Fruit fly (Drosophila melanogaster) whole organism, adult: Measurements from ENCODE around the gene CG5623.

ENCODE experiments used
- CG11617 ChIP-seq: fragments of 200-800 bp; sonication (Bioruptor generic); optimal IDR thresholded peaks from 2 replicates; lab custom pipeline; 2017; ENCODE audit warnings: mild to moderate bottlenecking, missing biosample characterization, missing genetic modification reagents, missing genetic modification characterization
- CG12768 ChIP-seq: fragments of 200-800 bp; sonication (Bioruptor generic); optimal IDR thresholded peaks from 2 replicates; lab custom pipeline; 2017; ENCODE audit warnings: missing biosample characterization, missing genetic modification characterization, mild to moderate bottlenecking, moderate library complexity, missing genetic modification reagents
- CG14711 ChIP-seq: fragments of 200-800 bp; sonication (Bioruptor generic); optimal IDR thresholded peaks from 2 replicates; lab custom pipeline; 2018; ENCODE audit warnings: missing biosample characterization, mild to moderate bottlenecking, missing genetic modification characterization, moderate library complexity
- CG1620 ChIP-seq: fragments of 200-800 bp; sonication (Bioruptor generic); optimal IDR thresholded peaks from 2 replicates; lab custom pipeline; 2016; ENCODE audit warnings: missing biosample characterization, missing genetic modification characterization
- CG33017 ChIP-seq: fragments of 200-800 bp; sonication (Bioruptor generic); optimal IDR thresholded peaks from 2 replicates; lab custom pipeline; 2018; ENCODE audit warnings: missing biosample characterization, mild to moderate bottlenecking, missing genetic modification characterization, moderate library complexity
- CG5204 ChIP-seq: fragments of 200-800 bp; sonication (Bioruptor generic); optimal IDR thresholded peaks from 2 replicates; lab custom pipeline; 2016; ENCODE audit warnings: missing biosample characterization, missing genetic modification characterization
- CG7045 ChIP-seq: fragments of 200-800 bp; sonication (Bioruptor generic); optimal IDR thresholded peaks from 2 replicates; lab custom pipeline; 2017; ENCODE audit warnings: missing biosample characterization, mild to moderate bottlenecking, missing genetic modification characterization
- CG7101 ChIP-seq: fragments of 200-800 bp; sonication (Bioruptor generic); optimal IDR thresholded peaks from 2 replicates; lab custom pipeline; 2018; ENCODE audit warnings: missing biosample characterization, mild to moderate bottlenecking, missing genetic modification characterization, moderate library complexity
- Clk ChIP-seq: fragments of 200-800 bp; sonication (Bioruptor generic); optimal IDR thresholded peaks from 2 replicates; lab custom pipeline; 2017; ENCODE audit warnings: missing biosample characterization, missing genetic modification characterization
- Crg-1 ChIP-seq: fragments of 200-800 bp; sonication (Bioruptor generic); optimal IDR thresholded peaks from 2 replicates; lab custom pipeline; 2016; ENCODE audit warnings: missing biosample characterization, missing genetic modification characterization
- Hr96 ChIP-seq: fragments of 200-800 bp; sonication (Bioruptor generic); optimal IDR thresholded peaks from 2 replicates; lab custom pipeline; 2016; ENCODE audit warnings: missing biosample characterization, missing genetic modification characterization
- Mnt ChIP-seq: fragments of 200-800 bp; sonication (Bioruptor generic); optimal IDR thresholded peaks from 2 replicates; lab custom pipeline; 2016; ENCODE audit warnings: missing biosample characterization, mild to moderate bottlenecking, missing genetic modification characterization
- bab1 ChIP-seq: fragments of 200-800 bp; sonication (Bioruptor generic); optimal IDR thresholded peaks from 3 replicates; lab custom pipeline; 2019; ENCODE audit warnings: missing biosample characterization, mild to moderate bottlenecking, missing genetic modification characterization, moderate library complexity
- cic ChIP-seq: fragments of 200-800 bp; sonication (Bioruptor generic); optimal IDR thresholded peaks from 2 replicates; lab custom pipeline; 2017; ENCODE audit warnings: missing biosample characterization, mild to moderate bottlenecking, missing genetic modification characterization, moderate library complexity
- cnc ChIP-seq, 2 experiments: fragments of >200 bp; optimal IDR thresholded peaks; 2 replicates each; lab custom pipeline; 2017
- kay ChIP-seq: fragments of 200-800 bp; sonication (Bioruptor generic); peaks from one replicate; lab custom pipeline; 2016; ENCODE audit warnings: missing biosample characterization, missing genetic modification characterization, borderline replicate concordance
- ovo ChIP-seq: fragments of 200-800 bp; sonication (Bioruptor generic); optimal IDR thresholded peaks from 2 replicates; lab custom pipeline; 2016; ENCODE audit warnings: missing biosample characterization, missing genetic modification characterization
- pad ChIP-seq: fragments of 200-800 bp; sonication (Bioruptor generic); optimal IDR thresholded peaks from 3 replicates; lab custom pipeline; 2017; ENCODE audit warnings: missing biosample characterization, missing genetic modification characterization, mild to moderate bottlenecking, moderate library complexity, missing genetic modification reagents
- tj ChIP-seq: fragments of 200-800 bp; sonication (Bioruptor generic); optimal IDR thresholded peaks from 3 replicates; lab custom pipeline; 2017; ENCODE audit warnings: missing biosample characterization, mild to moderate bottlenecking, missing genetic modification characterization, moderate library complexity
- toe ChIP-seq: fragments of 200-800 bp; sonication (Bioruptor generic); optimal IDR thresholded peaks from 2 replicates; lab custom pipeline; 2016; ENCODE audit warnings: missing biosample characterization, missing genetic modification characterization

CG5623 gene

dm6 chr3R:15806341-15806740 is 39.1 kb upstream of the CG5623 start:
- TF ChIP-seq CG7101 (tag; lab: Kevin White, UChicago) (no peak), CG11617 (GFP tag; lab: Kevin White, UChicago) (no peak), tj (GFP tag; lab: Kevin White, UChicago) (no peak), ovo (no peak), CG7045 (GFP tag; lab: Kevin White, UChicago) (no peak), CG12768 (GFP tag; lab: Kevin White, UChicago) (no peak), CG14711 (tag; lab: Kevin White, UChicago) (no peak), CG5204 (GFP tag; lab: Kevin White, UChicago) (no peak), CG33017 (tag; lab: Kevin White, UChicago) (no peak), cic (GFP tag; lab: Kevin White, UChicago) (no peak), bab1 (GFP tag; lab: Kevin White, UChicago) (no peak), Clk (GFP tag; lab: Kevin White, UChicago) (no peak), Mnt (GFP tag; lab: Kevin White, UChicago) (no peak), pad (GFP tag; lab: Kevin White, UChicago) (no peak), cnc (optimal IDR thresholded peaks at IDR 0.05; lab: Kevin White, UChicago) (no peak)

- TF ChIP-seq ovo (no peak), CG7101 (tag; lab: Kevin White, UChicago) (no peak), Clk (GFP tag; lab: Kevin White, UChicago) (no peak), CG12768 (GFP tag; lab: Kevin White, UChicago) (no peak), pad (GFP tag; lab: Kevin White, UChicago) (no peak), CG5204 (GFP tag; lab: Kevin White, UChicago) (no peak)
These were observed 37.4 kb upstream of the CG5623 start for dm6 chr3R:15804678-15805077.

DNA sequence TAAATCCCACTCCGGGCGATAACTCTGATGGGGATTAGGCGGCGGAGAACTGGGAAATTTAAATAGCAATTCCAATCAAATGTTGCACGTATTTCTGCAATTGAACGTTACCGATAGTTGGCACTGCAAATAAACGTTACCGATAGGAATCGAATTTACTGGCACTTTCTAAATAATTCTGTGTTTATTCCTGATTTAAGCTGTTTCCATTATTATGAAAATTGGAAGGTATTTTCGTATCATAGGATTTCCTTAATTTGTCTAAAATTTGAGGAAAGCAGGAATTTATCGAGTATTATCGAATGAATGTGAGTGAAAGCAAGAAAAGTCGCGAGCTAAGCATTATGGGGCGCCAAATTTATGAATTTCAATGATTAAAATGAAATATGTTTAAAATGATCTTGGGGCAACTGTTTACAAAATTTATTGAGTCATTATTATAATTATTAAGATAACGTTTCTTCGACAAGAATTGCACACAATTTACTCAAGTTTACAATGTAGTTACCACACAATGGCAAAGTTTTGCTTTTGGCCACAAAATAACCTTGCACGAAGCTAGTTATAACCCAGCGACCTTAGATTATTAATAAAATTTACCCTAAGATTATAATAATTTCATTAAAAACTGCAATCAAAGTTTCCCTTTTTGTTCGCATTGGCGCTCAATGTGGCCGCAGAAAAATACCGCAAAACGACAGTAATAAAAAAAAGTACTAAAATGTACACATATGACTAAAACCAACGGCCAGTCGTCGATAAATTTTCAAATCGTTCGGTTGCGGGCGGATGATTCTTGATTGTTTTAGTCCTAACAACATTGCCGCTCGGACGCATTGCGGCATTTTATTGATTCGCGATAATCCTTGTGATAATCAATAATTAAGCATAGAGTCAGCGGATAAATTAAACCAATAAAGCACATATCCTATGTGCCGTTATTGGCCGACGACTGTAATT is 36.5 kb upstream of the CG5623 start, which contains the start of gene alpha-Man-IIb:
Gene alpha-Man-IIb (plus strand): TSS at position 747 of the 960 bp plus-strand sequence.
- TF ChIP-seq cnc (optimal IDR thresholded peaks at IDR 0.05; lab: Kevin White, UChicago) (no peak), CG33017 (tag; lab: Kevin White, UChicago) (no peak), cic (GFP tag; lab: Kevin White, UChicago) (no peak), CG1620 (GFP tag; lab: Kevin White, UChicago) (no peak), bab1 (GFP tag; lab: Kevin White, UChicago) (peak; percentile 63), CG7045 (GFP tag; lab: Kevin White, UChicago) (no peak), pad (GFP tag; lab: Kevin White, UChicago) (no peak), kay (no peak), CG14711 (tag; lab: Kevin White, UChicago) (no peak), Hr96 (GFP tag; lab: Kevin White, UChicago) (peak; percentile 41), Mnt (GFP tag; lab: Kevin White, UChicago) (peak; percentile 21), toe (GFP tag; lab: Kevin White, UChicago) (no peak), Clk (GFP tag; lab: Kevin White, UChicago) (no peak), ovo (peak; percentile 12), CG5204 (GFP tag; lab: Kevin White, UChicago) (no peak), tj (GFP tag; lab: Kevin White, UChicago) (peak; percentile 36), CG7101 (tag; lab: Kevin White, UChicago) (no peak), CG11617 (GFP tag; lab: Kevin White, UChicago) (no peak), Crg-1 (GFP tag; lab: Kevin White, UChicago) (no peak), CG12768 (GFP tag; lab: Kevin White, UChicago) (no peak)

- no peak for TF ChIP-seq CG7101 (tag; lab: Kevin White, UChicago)
- TF ChIP-seq cnc (optimal IDR thresholded peaks at IDR 0.05; lab: Kevin White, UChicago) = no peak
- TF ChIP-seq CG33017 (tag; lab: Kevin White, UChicago) = no peak
- no peak for TF ChIP-seq toe (GFP tag; lab: Kevin White, UChicago)
- TF ChIP-seq CG1620 (GFP tag; lab: Kevin White, UChicago) = no peak
- no peak for TF ChIP-seq cic (GFP tag; lab: Kevin White, UChicago)
- TF ChIP-seq pad (GFP tag; lab: Kevin White, UChicago) = no peak
- TF ChIP-seq CG7045 (GFP tag; lab: Kevin White, UChicago) = no peak
- no peak for TF ChIP-seq CG5204 (GFP tag; lab: Kevin White, UChicago)
- no peak for TF ChIP-seq CG11617 (GFP tag; lab: Kevin White, UChicago)
- TF ChIP-seq CG14711 (tag; lab: Kevin White, UChicago) = no peak
- no peak for TF ChIP-seq Hr96 (GFP tag; lab: Kevin White, UChicago)
- TF ChIP-seq kay = no peak
- TF ChIP-seq Mnt (GFP tag; lab: Kevin White, UChicago) = no peak
- TF ChIP-seq tj (GFP tag; lab: Kevin White, UChicago) = no peak
- no peak for TF ChIP-seq ovo
- TF ChIP-seq Clk (GFP tag; lab: Kevin White, UChicago) = no peak
- TF ChIP-seq CG12768 (GFP tag; lab: Kevin White, UChicago) = no peak
- no peak for TF ChIP-seq Crg-1 (GFP tag; lab: Kevin White, UChicago)
- TF ChIP-seq bab1 (GFP tag; lab: Kevin White, UChicago) = no peak
These were observed 34.8 kb upstream of the CG5623 start, which contains the start of gene CG9593 for dm6 chr3R:15802006-15802405. TSS of gene CG9593 (plus strand) at chr3R:15802275.

DNA sequence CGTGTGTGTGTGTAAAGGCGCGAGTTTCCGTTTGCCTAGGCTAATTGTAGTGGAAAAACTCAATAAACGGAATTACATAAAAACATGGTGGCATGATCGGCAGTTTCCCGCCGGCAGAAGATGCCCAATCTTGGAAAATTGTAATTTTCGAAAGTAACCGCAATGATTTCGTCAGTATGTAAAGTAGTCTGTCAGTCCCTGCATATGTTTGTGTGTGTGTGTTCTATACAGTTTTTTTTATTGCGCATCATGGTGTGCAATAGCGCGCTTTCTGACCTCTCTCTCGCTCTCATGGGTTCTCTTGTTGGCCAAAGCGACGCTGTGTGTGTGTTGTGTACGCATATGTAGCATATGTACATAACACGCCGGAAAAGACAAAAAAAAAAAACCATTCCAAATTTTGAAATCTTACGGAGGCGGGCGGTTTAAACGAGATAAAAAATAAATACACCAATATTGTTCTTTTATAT is 27.1 kb upstream of the CG5623 start:
- TF ChIP-seq CG7101 (tag; lab: Kevin White, UChicago) (peak; percentile 7), bab1 (GFP tag; lab: Kevin White, UChicago) (peak; percentile 29), ovo (peak; percentile 65), CG11617 (GFP tag; lab: Kevin White, UChicago) (no peak), CG33017 (tag; lab: Kevin White, UChicago) (no peak), Mnt (GFP tag; lab: Kevin White, UChicago) (peak; percentile 81), CG5204 (GFP tag; lab: Kevin White, UChicago) (no peak), cic (GFP tag; lab: Kevin White, UChicago) (peak; percentile 2), Hr96 (GFP tag; lab: Kevin White, UChicago) (peak; percentile 20), CG1620 (GFP tag; lab: Kevin White, UChicago) (peak; percentile 10), tj (GFP tag; lab: Kevin White, UChicago) (peak; percentile 33), CG7045 (GFP tag; lab: Kevin White, UChicago) (no peak), Crg-1 (GFP tag; lab: Kevin White, UChicago) (peak; percentile 53), pad (GFP tag; lab: Kevin White, UChicago) (peak; percentile 21), cnc (optimal IDR thresholded peaks at IDR 0.05; lab: Kevin White, UChicago) (peak in 1 of 2 experiments; percentile 11), CG14711 (tag; lab: Kevin White, UChicago) (no peak), CG12768 (GFP tag; lab: Kevin White, UChicago) (no peak), Clk (GFP tag; lab: Kevin White, UChicago) (no peak), toe (GFP tag; lab: Kevin White, UChicago) (no peak), kay (peak; percentile 88)
